Worm (Caenorhabditis elegans): ENCODE data around the gene nspc-18.
A peak's percentile ranks its signal among the peaks of the same experiment; 100 is the strongest.

The nspc-18 gene

DNA sequence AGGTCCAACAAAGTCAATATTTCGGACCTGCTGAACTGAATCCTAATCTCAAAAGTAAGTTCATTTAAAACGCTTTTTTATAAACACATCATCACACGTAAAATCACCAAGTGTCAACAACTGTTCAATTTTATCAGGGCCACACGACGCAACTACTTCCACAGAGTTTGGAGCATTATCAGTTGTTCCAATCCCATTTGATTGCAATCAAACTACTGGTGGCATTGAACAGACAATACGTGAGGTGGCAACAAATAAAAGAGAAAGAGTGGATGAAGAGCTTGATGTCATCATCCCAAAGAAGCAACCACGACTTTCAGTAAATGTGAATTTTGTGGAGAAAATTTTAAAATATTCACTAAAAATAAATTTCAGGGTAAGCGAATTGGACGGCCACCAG is 30.9 kb downstream of the nspc-18 start:
- peak; percentile 49 for TF ChIP-seq hlh-1 (tag; optimal IDR thresholded peaks at IDR 0.05)
- no peak for TF ChIP-seq ztf-11 (tag; optimal IDR thresholded peaks at IDR 0.05)

ce11 chrX:14495785-14496184 is 31.7 kb downstream of the nspc-18 start, which contains the start of gene ztf-14:
TSS of gene ztf-14 (plus strand) at chrX:14496085.
- no peak for TF ChIP-seq mep-1 (tag; optimal IDR thresholded peaks at IDR 0.05)
- TF ChIP-seq elt-1 (tag; optimal IDR thresholded peaks at IDR 0.05; ENCODE audit: borderline replicate concordance, insufficient read depth) = no peak
- no peak for TF ChIP-seq drap-1 (GFP tag; optimal IDR thresholded peaks at IDR 0.05)
- TF ChIP-seq pha-4 (tag; optimal IDR thresholded peaks at IDR 0.05) = no peak
- TF ChIP-seq nhr-237 (tag; optimal IDR thresholded peaks at IDR 0.05) = no peak
- TF ChIP-seq nhr-12 (tag; optimal IDR thresholded peaks at IDR 0.05) = no peak
- TF ChIP-seq unc-39 (tag; optimal IDR thresholded peaks at IDR 0.05) = no peak
- TF ChIP-seq bed-3 (GFP tag; optimal IDR thresholded peaks at IDR 0.05) = no peak
- no peak for TF ChIP-seq nhr-2 (tag; optimal IDR thresholded peaks at IDR 0.05)
- no peak for TF ChIP-seq lin-32 (GFP tag; optimal IDR thresholded peaks at IDR 0.05)
- TF ChIP-seq unc-120 (tag; optimal IDR thresholded peaks at IDR 0.05; ENCODE audit: poor library complexity, severe bottlenecking) = no peak
- no peak for TF ChIP-seq ceh-39 (tag; optimal IDR thresholded peaks at IDR 0.05)
- no peak for TF ChIP-seq snpc-4 (tag; optimal IDR thresholded peaks at IDR 0.05)

ce11 chrX:14495075-14495474 is 32.4 kb downstream of the nspc-18 start:
- TF ChIP-seq ham-2 (GFP tag; optimal IDR thresholded peaks at IDR 0.05) = no peak

ce11 chrX:14492441-14492840 is 35.0 kb downstream of the nspc-18 start:
- no peak for TF ChIP-seq nhr-237 (tag; optimal IDR thresholded peaks at IDR 0.05)
- TF ChIP-seq sem-2 (GFP tag; optimal IDR thresholded peaks at IDR 0.05) = no peak
- no peak for TF ChIP-seq cnd-1 (tag; optimal IDR thresholded peaks at IDR 0.05)
- TF ChIP-seq tbx-8 (GFP tag; optimal IDR thresholded peaks at IDR 0.05) = no peak
- no peak for TF ChIP-seq ztf-11 (tag; optimal IDR thresholded peaks at IDR 0.05)
- no peak for TF ChIP-seq ceh-83 (GFP tag; optimal IDR thresholded peaks at IDR 0.05)

- TF ChIP-seq pha-4 (tag; optimal IDR thresholded peaks at IDR 0.05) (no peak), sptf-1 (tag; optimal IDR thresholded peaks at IDR 0.05) (no peak), lin-13 (tag; optimal IDR thresholded peaks at IDR 0.05) (no peak), ceh-43 (GFP tag; optimal IDR thresholded peaks at IDR 0.05) (no peak), hlh-1 (tag; optimal IDR thresholded peaks at IDR 0.05) (no peak), ceh-83 (GFP tag; optimal IDR thresholded peaks at IDR 0.05) (no peak), ztf-11 (tag; optimal IDR thresholded peaks at IDR 0.05) (no peak), nhr-76 (tag; optimal IDR thresholded peaks at IDR 0.05) (no peak), mab-5 (tag; optimal IDR thresholded peaks at IDR 0.05) (no peak), flh-1 (GFP tag; optimal IDR thresholded peaks at IDR 0.05) (no peak), sem-2 (GFP tag; optimal IDR thresholded peaks at IDR 0.05) (no peak), zip-8 (tag; optimal IDR thresholded peaks at IDR 0.05) (peak; percentile 23), nhr-12 (tag; optimal IDR thresholded peaks at IDR 0.05) (no peak), mls-2 (tag; optimal IDR thresholded peaks at IDR 0.05) (peak; percentile 22), lsy-2 (tag; optimal IDR thresholded peaks at IDR 0.05) (no peak), ham-2 (GFP tag; optimal IDR thresholded peaks at IDR 0.05) (no peak), lin-32 (GFP tag; optimal IDR thresholded peaks at IDR 0.05) (no peak), unc-120 (tag; optimal IDR thresholded peaks at IDR 0.05; ENCODE audit: poor library complexity, severe bottlenecking) (no peak), nhr-237 (tag; optimal IDR thresholded peaks at IDR 0.05) (no peak), tbx-8 (GFP tag; optimal IDR thresholded peaks at IDR 0.05) (no peak), nhr-28 (tag; optimal IDR thresholded peaks at IDR 0.05) (no peak), elt-1 (tag; optimal IDR thresholded peaks at IDR 0.05; ENCODE audit: borderline replicate concordance, insufficient read depth) (no peak), drap-1 (GFP tag; optimal IDR thresholded peaks at IDR 0.05) (no peak), ceh-39 (tag; optimal IDR thresholded peaks at IDR 0.05) (peak; percentile 70), bed-3 (GFP tag; optimal IDR thresholded peaks at IDR 0.05) (no peak), elt-3 (tag; optimal IDR thresholded peaks at IDR 0.05) (no peak), nhr-2 (tag; optimal IDR thresholded peaks at IDR 0.05) (no peak), unc-39 (tag; optimal IDR thresholded peaks at IDR 0.05) (no peak), snpc-4 (tag; optimal IDR thresholded peaks at IDR 0.05) (no peak), ces-1 (GFP tag; optimal IDR thresholded peaks at IDR 0.05) (no peak), M03D4.4 (tag; optimal IDR thresholded peaks at IDR 0.05) (no peak), unc-62 (GFP tag; optimal IDR thresholded peaks at IDR 0.05) (no peak), blmp-1 (tag; optimal IDR thresholded peaks at IDR 0.05) (no peak), mep-1 (tag; optimal IDR thresholded peaks at IDR 0.05) (peak; percentile 38), cnd-1 (tag; optimal IDR thresholded peaks at IDR 0.05) (peak; percentile 55)
These were observed 36.4 kb downstream of the nspc-18 start for ce11 chrX:14491103-14491502.

Data from whole organism, mixed stage, embryonic.